Worm (Caenorhabditis elegans) whole organism, L3 larva: ENCODE measurements around the gene C33H5.2.

ENCODE experiments used
- R02D3.7 ChIP-seq: fragments of 150-350 bp; optimal IDR thresholded peaks from 2 replicates; lab custom pipeline; 2014; ENCODE audit warnings: missing biosample characterization, missing genetic modification characterization
- ZK546.5 ChIP-seq: sonication (generic microtip); optimal IDR thresholded peaks from 2 replicates; lab custom pipeline; 2017; ENCODE audit warnings: missing biosample characterization, missing genetic modification characterization
- aly-2 ChIP-seq: fragments of 150-350 bp; optimal IDR thresholded peaks from 2 replicates; lab custom pipeline; 2014; ENCODE audit warnings: missing biosample characterization, missing genetic modification characterization
- ceh-16 ChIP-seq: sonication (generic microtip); optimal IDR thresholded peaks from 2 replicates; lab custom pipeline; 2017; ENCODE audit warnings: missing biosample characterization, missing genetic modification characterization
- ceh-28 ChIP-seq: fragments of 150-350 bp; optimal IDR thresholded peaks from 2 replicates; lab custom pipeline; 2014; ENCODE audit warnings: missing biosample characterization, missing genetic modification reagents, missing genetic modification characterization
- ceh-82 ChIP-seq: fragments of 150-350 bp; optimal IDR thresholded peaks from 2 replicates; lab custom pipeline; 2014; ENCODE audit warnings: missing biosample characterization, missing genetic modification characterization
- ceh-9 ChIP-seq: sonication (generic microtip); optimal IDR thresholded peaks from 2 replicates; lab custom pipeline; 2018; ENCODE audit warnings: missing biosample characterization, missing genetic modification characterization
- egl-5 ChIP-seq: fragments of 150-350 bp; optimal IDR thresholded peaks from 2 replicates; lab custom pipeline; 2017; ENCODE audit warnings: missing biosample characterization, missing genetic modification reagents, missing genetic modification characterization, inconsistent platforms
- elt-1 ChIP-seq: fragments of 150-350 bp; optimal IDR thresholded peaks from 2 replicates; lab custom pipeline; 2014; ENCODE audit warnings: missing biosample characterization, missing genetic modification characterization
- elt-2 ChIP-seq: sonication (generic microtip); optimal IDR thresholded peaks from 2 replicates; lab custom pipeline; 2016; ENCODE audit warnings: missing genetic modification reagents, mild to moderate bottlenecking, missing genetic modification characterization, missing compliant biosample characterization
- elt-3 ChIP-seq, 3 experiments: fragments of 150-350 bp in 1 of 3; sonication (generic microtip) in 2 of 3; optimal IDR thresholded peaks; 2 replicates in 2 of 3; 4 replicates in 1 of 3; lab custom pipeline; 2014 to 2017; ENCODE audit warnings: missing biosample characterization in 3 of 3, missing genetic modification characterization in 3 of 3
- eor-1 ChIP-seq, 2 experiments: fragments of 150-350 bp; optimal IDR thresholded peaks; 2 replicates each; lab custom pipeline; 2014 to 2018; ENCODE audit warnings: missing biosample characterization in 2 of 2, missing genetic modification characterization in 2 of 2
- fkh-10 ChIP-seq: sonication (generic microtip); optimal IDR thresholded peaks from 2 replicates; lab custom pipeline; 2017; ENCODE audit warnings: missing biosample characterization, missing genetic modification reagents, missing genetic modification characterization
- fkh-2 ChIP-seq: fragments of 150-350 bp; optimal IDR thresholded peaks from 2 replicates; lab custom pipeline; 2014; ENCODE audit warnings: missing biosample characterization, missing genetic modification reagents, missing genetic modification characterization
- fos-1 ChIP-seq: fragments of 150-350 bp; optimal IDR thresholded peaks from 2 replicates; lab custom pipeline; 2014; ENCODE audit warnings: missing biosample characterization, missing genetic modification characterization
- hmg-11 ChIP-seq: sonication (generic microtip); optimal IDR thresholded peaks from 2 replicates; lab custom pipeline; 2016; ENCODE audit warnings: missing genetic modification characterization, missing compliant biosample characterization
- jun-1 ChIP-seq: fragments of 150-350 bp; optimal IDR thresholded peaks from 2 replicates; lab custom pipeline; 2014; ENCODE audit warnings: missing biosample characterization, missing genetic modification reagents, missing genetic modification characterization
- lin-15B ChIP-seq: fragments of 150-350 bp; optimal IDR thresholded peaks from 2 replicates; lab custom pipeline; 2014; ENCODE audit warnings: missing biosample characterization, missing genetic modification characterization
- lin-39 ChIP-seq: fragments of 150-350 bp; optimal IDR thresholded peaks from 2 replicates; lab custom pipeline; 2018; ENCODE audit warnings: missing biosample characterization, missing genetic modification reagents, missing genetic modification characterization
- lsy-12 ChIP-seq: sonication (generic microtip); optimal IDR thresholded peaks from 2 replicates; lab custom pipeline; 2016; ENCODE audit warnings: mild to moderate bottlenecking, missing genetic modification characterization, missing compliant biosample characterization
- mdl-1 ChIP-seq: fragments of 150-350 bp; optimal IDR thresholded peaks from 2 replicates; lab custom pipeline; 2014; ENCODE audit warnings: missing biosample characterization, missing genetic modification characterization
- mml-1 ChIP-seq: fragments of 150-350 bp; sonication (generic microtip); optimal IDR thresholded peaks from 3 replicates; lab custom pipeline; 2014; ENCODE audit warnings: missing biosample characterization, missing genetic modification characterization
- nfya-1 ChIP-seq: sonication (generic microtip); optimal IDR thresholded peaks from 2 replicates; lab custom pipeline; 2017; ENCODE audit warnings: missing genetic modification characterization, mild to moderate bottlenecking, missing compliant biosample characterization, antibody characterized with exemption, moderate library complexity; ENCODE audit not compliant: insufficient read depth
- nhr-11 ChIP-seq: fragments of 150-350 bp; optimal IDR thresholded peaks from 2 replicates; lab custom pipeline; 2014; ENCODE audit warnings: missing biosample characterization, missing genetic modification characterization
- nhr-12 ChIP-seq: fragments of 150-350 bp; optimal IDR thresholded peaks from 2 replicates; lab custom pipeline; 2014; ENCODE audit warnings: missing biosample characterization, missing genetic modification characterization
- nhr-23 ChIP-seq: fragments of 150-350 bp; optimal IDR thresholded peaks from 2 replicates; lab custom pipeline; 2014; ENCODE audit warnings: missing biosample characterization, missing genetic modification reagents, missing genetic modification characterization
- nhr-237 ChIP-seq: fragments of 150-350 bp; optimal IDR thresholded peaks from 2 replicates; lab custom pipeline; 2014; ENCODE audit warnings: missing biosample characterization, missing genetic modification characterization
- nhr-25 ChIP-seq: sonication (generic microtip); optimal IDR thresholded peaks from 2 replicates; lab custom pipeline; 2017; ENCODE audit warnings: missing biosample characterization, missing genetic modification characterization
- nhr-28 ChIP-seq: fragments of 150-350 bp; optimal IDR thresholded peaks from 2 replicates; lab custom pipeline; 2014; ENCODE audit warnings: missing biosample characterization, missing genetic modification characterization
- nhr-43 ChIP-seq: sonication (generic microtip); optimal IDR thresholded peaks from 2 replicates; lab custom pipeline; 2016; ENCODE audit warnings: mild to moderate bottlenecking, missing genetic modification characterization, missing compliant biosample characterization; ENCODE audit not compliant: poor library complexity, severe bottlenecking
- nhr-67 ChIP-seq: fragments of 150-350 bp; optimal IDR thresholded peaks from 2 replicates; lab custom pipeline; 2014; ENCODE audit warnings: missing biosample characterization, missing genetic modification characterization
- nhr-76 ChIP-seq: fragments of 150-350 bp; sonication (generic microtip); optimal IDR thresholded peaks from 5 replicates; lab custom pipeline; 2014; ENCODE audit warnings: missing biosample characterization, missing genetic modification characterization
- nhr-77 ChIP-seq: fragments of 150-350 bp; optimal IDR thresholded peaks from 2 replicates; lab custom pipeline; 2014; ENCODE audit warnings: missing biosample characterization, missing genetic modification characterization
- pha-4 ChIP-seq: fragments of 150-350 bp; optimal IDR thresholded peaks from 2 replicates; lab custom pipeline; 2014; ENCODE audit warnings: missing biosample characterization, missing genetic modification reagents, missing genetic modification characterization
- pqm-1 ChIP-seq: fragments of 150-350 bp; optimal IDR thresholded peaks from 2 replicates; lab custom pipeline; 2017; ENCODE audit warnings: missing biosample characterization, missing genetic modification characterization, inconsistent platforms
- sea-2 ChIP-seq: fragments of 150-350 bp; sonication (generic microtip); optimal IDR thresholded peaks from 4 replicates; lab custom pipeline; 2014; ENCODE audit warnings: missing biosample characterization, missing genetic modification reagents, missing genetic modification characterization
- skn-1 ChIP-seq: fragments of 150-350 bp; optimal IDR thresholded peaks from 2 replicates; lab custom pipeline; 2014; ENCODE audit warnings: missing biosample characterization, missing genetic modification characterization
- snpc-4 ChIP-seq: fragments of 150-350 bp; optimal IDR thresholded peaks from 2 replicates; lab custom pipeline; 2014; ENCODE audit warnings: missing biosample characterization, missing genetic modification characterization
- tbx-2 ChIP-seq: sonication (generic microtip); optimal IDR thresholded peaks from 2 replicates; lab custom pipeline; 2016; ENCODE audit warnings: mild to moderate bottlenecking, missing genetic modification characterization, missing compliant biosample characterization
- unc-39 ChIP-seq: sonication (generic microtip); optimal IDR thresholded peaks from 4 replicates; lab custom pipeline; 2017; ENCODE audit warnings: missing biosample characterization, missing genetic modification characterization
- unc-62 ChIP-seq: fragments of 150-350 bp; sonication (generic microtip); optimal IDR thresholded peaks from 4 replicates; lab custom pipeline; 2014; ENCODE audit warnings: missing biosample characterization, missing genetic modification reagents, missing genetic modification characterization
- zag-1 ChIP-seq: fragments of 150-350 bp; optimal IDR thresholded peaks from 2 replicates; lab custom pipeline; 2014; ENCODE audit warnings: missing biosample characterization, missing genetic modification characterization
- ztf-11 ChIP-seq: fragments of 150-350 bp; optimal IDR thresholded peaks from 2 replicates; lab custom pipeline; 2014; ENCODE audit warnings: missing biosample characterization, missing genetic modification characterization
- ztf-4 ChIP-seq: fragments of 150-350 bp; optimal IDR thresholded peaks from 2 replicates; lab custom pipeline; 2014; ENCODE audit warnings: missing biosample characterization, missing genetic modification characterization

The C33H5.2 gene

ce11 chrIV:7822524-7822923 lies 17.7 kb downstream of the C33H5.2 start, which contains the start of gene T14A8.2:
TSS of gene T14A8.2 (minus strand) at chrIV:7822624.
- TF ChIP-seq aly-2 (tag; lab: Kevin White, UChicago) (no peak), zag-1 (tag; lab: Kevin White, UChicago) (no peak), unc-62 (GFP tag; lab: Kevin White, UChicago) (no peak), R02D3.7 (no peak), fkh-2 (tag; lab: Kevin White, UChicago) (no peak), hmg-11 (tag; lab: Kevin White, UChicago) (no peak), eor-1 (tag; optimal IDR thresholded peaks at IDR 0.05; lab: Kevin White, UChicago) (no peak), unc-39 (tag; lab: Kevin White, UChicago) (no peak)

- TF ChIP-seq nhr-23 (tag; lab: Kevin White, UChicago) = peak; percentile 53
- TF ChIP-seq elt-2 = no peak
- TF ChIP-seq nhr-12 (tag; lab: Kevin White, UChicago) = no peak
- peak; percentile 16 for TF ChIP-seq nhr-25 (tag; lab: Kevin White, UChicago)
- no peak for TF ChIP-seq ztf-4 (tag; lab: Kevin White, UChicago)
- TF ChIP-seq ztf-11 (tag; lab: Kevin White, UChicago) = no peak
- TF ChIP-seq, all 47 proteins: peak for 2
These were observed 19.8 kb downstream of the C33H5.2 start for ce11 chrIV:7824649-7825048.

ce11 chrIV:7829275-7829938 lies 24.6 kb downstream of the C33H5.2 start, which contains the start of gene C06A6.4:
TSS of gene C06A6.4 (minus strand) at chrIV:7829298.
- TF ChIP-seq zag-1 (tag; lab: Kevin White, UChicago) (no peak), lin-39 (no peak), ceh-28 (tag; lab: Kevin White, UChicago) (no peak), fkh-2 (tag; lab: Kevin White, UChicago) (no peak), jun-1 (tag; lab: Kevin White, UChicago) (no peak), fos-1 (tag; lab: Kevin White, UChicago) (no peak), eor-1 (tag; optimal IDR thresholded peaks at IDR 0.05; lab: Kevin White, UChicago) (no peak), lsy-12 (tag; lab: Kevin White, UChicago) (no peak), elt-2 (peak; percentile 83)

DNA sequence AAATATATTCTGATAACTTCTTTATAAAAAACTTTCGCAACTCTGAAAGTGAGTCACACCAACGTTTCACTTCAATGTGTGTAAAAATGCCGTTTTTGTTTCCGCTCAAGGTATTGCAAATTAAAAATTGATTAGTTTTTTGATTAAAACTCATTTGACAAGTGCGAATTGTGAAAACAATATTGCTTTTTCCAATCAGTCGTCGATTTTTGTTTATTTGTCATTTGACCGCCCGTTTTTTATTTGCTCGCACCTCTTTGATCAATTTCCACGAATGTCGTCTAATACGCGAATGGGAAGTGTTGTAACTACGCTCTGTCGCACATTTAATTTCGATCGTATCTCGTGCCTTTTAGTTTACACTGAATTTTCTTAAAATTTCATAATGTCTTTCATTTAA lies 25.3 kb downstream of the C33H5.2 start, which contains the start of gene mvb-12:
Gene mvb-12, plus strand, starts transcription at position 375 of the 400 bp plus-strand sequence.
- TF ChIP-seq pha-4 (tag; lab: Kevin White, UChicago) (peak; percentile 80), lsy-12 (tag; lab: Kevin White, UChicago) (no peak), ceh-82 (tag; lab: Kevin White, UChicago) (no peak), mml-1 (no peak), unc-62 (GFP tag; lab: Kevin White, UChicago) (no peak), ZK546.5 (tag; lab: Kevin White, UChicago) (no peak), sea-2 (GFP tag; lab: Kevin White, UChicago) (no peak), nhr-237 (tag; lab: Kevin White, UChicago) (no peak), ceh-28 (tag; lab: Kevin White, UChicago) (no peak), hmg-11 (tag; lab: Kevin White, UChicago) (peak; percentile 23), nfya-1 (peak; percentile 42), snpc-4 (peak; percentile 38), zag-1 (tag; lab: Kevin White, UChicago) (no peak), ztf-11 (tag; lab: Kevin White, UChicago) (no peak), egl-5 (peak; percentile 57), nhr-77 (tag; lab: Kevin White, UChicago) (no peak), ceh-16 (no peak), jun-1 (tag; lab: Kevin White, UChicago) (no peak), nhr-25 (tag; lab: Kevin White, UChicago) (no peak), nhr-12 (tag; lab: Kevin White, UChicago) (no peak), nhr-11 (tag; lab: Kevin White, UChicago) (no peak), eor-1 (tag; optimal IDR thresholded peaks at IDR 0.05; lab: Kevin White, UChicago) (no peak), pqm-1 (tag; lab: Kevin White, UChicago) (no peak), elt-1 (no peak), mdl-1 (tag; lab: Kevin White, UChicago) (no peak), elt-2 (peak; percentile 41), nhr-28 (tag; lab: Kevin White, UChicago) (no peak), tbx-2 (tag; lab: Kevin White, UChicago) (no peak), elt-3 (tag; optimal IDR thresholded peaks at IDR 0.05; lab: Kevin White, UChicago) (no peak), lin-15B (peak; percentile 43), nhr-67 (no peak), nhr-43 (tag; lab: Kevin White, UChicago) (no peak), nhr-23 (tag; lab: Kevin White, UChicago) (no peak), fkh-10 (no peak), fkh-2 (tag; lab: Kevin White, UChicago) (no peak), nhr-76 (no peak), R02D3.7 (no peak), ceh-9 (no peak), skn-1 (tag; lab: Kevin White, UChicago) (no peak), ztf-4 (tag; lab: Kevin White, UChicago) (no peak)
